Worm (Caenorhabditis elegans) whole organism, late embryonic: ENCODE results near the gene C15H9.3.

Experiments used
- ahr-1 ChIP-seq: sonication (generic microtip); optimal IDR thresholded peaks from 2 replicates; lab custom pipeline; 2016; ENCODE audit warnings: missing genetic modification characterization, missing compliant biosample characterization
- ceh-30 ChIP-seq: fragments of 150-350 bp; optimal IDR thresholded peaks from 2 replicates; lab custom pipeline; 2014; ENCODE audit warnings: missing biosample characterization, missing genetic modification characterization
- ceh-34 ChIP-seq: sonication (generic microtip); optimal IDR thresholded peaks from 2 replicates; lab custom pipeline; 2016; ENCODE audit warnings: mild to moderate bottlenecking, missing genetic modification characterization, missing compliant biosample characterization
- dve-1 ChIP-seq: sonication (generic microtip); optimal IDR thresholded peaks from 2 replicates; lab custom pipeline; 2017; ENCODE audit warnings: antibody characterized with exemption, mild to moderate bottlenecking, missing genetic modification characterization, missing compliant biosample characterization
- elt-2 ChIP-seq: sonication (generic microtip); optimal IDR thresholded peaks from 2 replicates; lab custom pipeline; 2016; ENCODE audit warnings: missing genetic modification reagents, missing genetic modification characterization, missing compliant biosample characterization
- fkh-10 ChIP-seq: fragments of 150-350 bp; optimal IDR thresholded peaks from 2 replicates; lab custom pipeline; 2014; ENCODE audit warnings: missing biosample characterization, missing genetic modification reagents, missing genetic modification characterization
- hlh-30 ChIP-seq: sonication (generic microtip); optimal IDR thresholded peaks from 2 replicates; lab custom pipeline; 2017; ENCODE audit warnings: antibody characterized with exemption, missing genetic modification characterization, missing compliant biosample characterization; ENCODE audit not compliant: insufficient read depth
- nfya-1 ChIP-seq: sonication (generic microtip); optimal IDR thresholded peaks from 2 replicates; lab custom pipeline; 2017; ENCODE audit warnings: missing genetic modification characterization, mild to moderate bottlenecking, missing compliant biosample characterization, antibody characterized with exemption, moderate library complexity
- nhr-11 ChIP-seq: fragments of 150-350 bp; optimal IDR thresholded peaks from 2 replicates; lab custom pipeline; 2014; ENCODE audit warnings: missing biosample characterization, missing genetic modification characterization
- zip-5 ChIP-seq: sonication (generic microtip); optimal IDR thresholded peaks from 2 replicates; lab custom pipeline; 2016; ENCODE audit warnings: missing genetic modification characterization, missing compliant biosample characterization

ce11 chrX:6167376-6167775 is 51.8 kb downstream of the C15H9.3 start:
- TF ChIP-seq dve-1 (tag; lab: Kevin White, UChicago) (no peak), nfya-1 (tag; lab: Kevin White, UChicago) (no peak), nhr-11 (tag; lab: Kevin White, UChicago) (no peak), ahr-1 (no peak), fkh-10 (GFP tag; lab: Kevin White, UChicago) (no peak), ceh-30 (no peak), zip-5 (tag; lab: Kevin White, UChicago) (no peak), elt-2 (tag; lab: Kevin White, UChicago) (no peak), hlh-30 (tag; lab: Kevin White, UChicago) (no peak), ceh-34 (no peak)
